Fruit fly (Drosophila melanogaster) whole organism, embryonic: Measurements from ENCODE around the gene Sfp26Ad.

ENCODE experiments used
- Atf6 ChIP-seq: fragments of 200-800 bp; sonication (Bioruptor generic); IDR thresholded peaks from 2 replicates; pipeline ENCODE4 v1.3.6; 2022; ENCODE audit warnings: missing biosample characterization, missing genetic modification characterization
- B-H2 ChIP-seq: fragments of 200-800 bp; sonication (Bioruptor generic); optimal IDR thresholded peaks from 2 replicates; lab custom pipeline; 2018; ENCODE audit warnings: missing biosample characterization, mild to moderate bottlenecking, missing genetic modification characterization
- CG10431 ChIP-seq: fragments of 200-800 bp; sonication (Bioruptor generic); optimal IDR thresholded peaks from 3 replicates; lab custom pipeline; 2018; ENCODE audit warnings: missing biosample characterization, mild to moderate bottlenecking, missing genetic modification characterization
- CG16779 ChIP-seq: fragments of 200-800 bp; sonication (Bioruptor generic); IDR thresholded peaks from 2 replicates; pipeline ENCODE4 v1.3.6; 2022; ENCODE audit warnings: missing biosample characterization, missing genetic modification characterization
- CG16813 ChIP-seq: fragments of 200-800 bp; sonication (Bioruptor generic); IDR thresholded peaks from 3 replicates; pipeline ENCODE4 v1.3.6; 2022; ENCODE audit warnings: missing biosample characterization, missing genetic modification characterization; ENCODE audit not compliant: partially characterized antibody
- CG17361 ChIP-seq: fragments of 200-800 bp; sonication (Bioruptor generic); IDR thresholded peaks from 3 replicates; pipeline ENCODE4 v1.3.6; 2022; ENCODE audit warnings: missing biosample characterization, missing genetic modification characterization
- CG17385 ChIP-seq: fragments of 200-800 bp; sonication (Bioruptor generic); optimal IDR thresholded peaks from 3 replicates; lab custom pipeline; 2018; ENCODE audit warnings: missing biosample characterization, mild to moderate bottlenecking, missing genetic modification characterization
- CG2120 ChIP-seq: fragments of 200-800 bp; sonication (Bioruptor generic); optimal IDR thresholded peaks from 3 replicates; lab custom pipeline; 2016; ENCODE audit warnings: missing biosample characterization, missing genetic modification characterization
- CG30431 ChIP-seq: fragments of 200-800 bp; sonication (Bioruptor generic); optimal IDR thresholded peaks from 2 replicates; lab custom pipeline; 2017; ENCODE audit warnings: missing biosample characterization, missing genetic modification characterization
- CG34422 ChIP-seq: fragments of 200-800 bp; sonication (Bioruptor generic); IDR thresholded peaks from 3 replicates; pipeline ENCODE4 v1.3.6; 2022; ENCODE audit warnings: missing biosample characterization, missing genetic modification characterization
- CG42726 ChIP-seq: fragments of 200-800 bp; sonication (Bioruptor generic); IDR thresholded peaks from 2 replicates; pipeline ENCODE4 v1.3.6; 2022; ENCODE audit warnings: missing biosample characterization, missing genetic modification characterization; ENCODE audit not compliant: partially characterized antibody
- CG4282 ChIP-seq: fragments of 200-800 bp; sonication (Bioruptor generic); optimal IDR thresholded peaks from 2 replicates; lab custom pipeline; 2016; ENCODE audit warnings: missing biosample characterization, missing genetic modification characterization
- CG4707 ChIP-seq: fragments of 200-800 bp; sonication (Bioruptor generic); optimal IDR thresholded peaks from 2 replicates; lab custom pipeline; 2018; ENCODE audit warnings: missing biosample characterization, mild to moderate bottlenecking, missing genetic modification characterization, moderate library complexity
- CG7928 ChIP-seq: fragments of 200-800 bp; sonication (Bioruptor generic); optimal IDR thresholded peaks from 2 replicates; lab custom pipeline; 2017; ENCODE audit warnings: missing biosample characterization, mild to moderate bottlenecking, missing genetic modification characterization
- CG8765 ChIP-seq: fragments of 200-800 bp; sonication (Bioruptor generic); IDR thresholded peaks from 2 replicates; pipeline ENCODE4 v1.3.6; 2022; ENCODE audit warnings: missing biosample characterization, missing genetic modification characterization
- CG9876 ChIP-seq: fragments of 200-800 bp; sonication (Bioruptor generic); optimal IDR thresholded peaks from 2 replicates; lab custom pipeline; 2016; ENCODE audit warnings: missing biosample characterization, missing genetic modification characterization
- Doc3 ChIP-seq: fragments of 200-800 bp; sonication (Bioruptor generic); IDR thresholded peaks from 3 replicates; pipeline ENCODE4 v1.3.6; 2022; ENCODE audit warnings: missing biosample characterization, missing genetic modification characterization; ENCODE audit not compliant: partially characterized antibody
- H2.0 ChIP-seq: fragments of 200-800 bp; sonication (Bioruptor generic); IDR thresholded peaks from 2 replicates; pipeline ENCODE4 v1.3.6; 2022; ENCODE audit warnings: missing biosample characterization, missing genetic modification characterization
- HmgZ ChIP-seq: fragments of 200-800 bp; sonication (Bioruptor generic); optimal IDR thresholded peaks from 2 replicates; lab custom pipeline; 2018; ENCODE audit warnings: missing biosample characterization, mild to moderate bottlenecking, missing genetic modification characterization
- MBD-R2 ChIP-seq: fragments of 200-800 bp; sonication (Bioruptor generic); IDR thresholded peaks from 2 replicates; pipeline ENCODE4 v1.3.6; 2022; ENCODE audit warnings: missing biosample characterization, missing genetic modification characterization
- Mrtf ChIP-seq: fragments of 200-800 bp; sonication (Bioruptor generic); IDR thresholded peaks from 3 replicates; pipeline ENCODE4 v1.3.6; 2022; ENCODE audit warnings: missing biosample characterization, missing genetic modification characterization
- NFAT ChIP-seq: fragments of 200-800 bp; sonication (Bioruptor generic); IDR thresholded peaks from 2 replicates; pipeline ENCODE4 v1.3.6; 2022; ENCODE audit warnings: missing biosample characterization, missing genetic modification characterization
- NK7.1 ChIP-seq: fragments of 200-800 bp; sonication (Bioruptor generic); optimal IDR thresholded peaks from 3 replicates; lab custom pipeline; 2016; ENCODE audit warnings: missing biosample characterization, missing genetic modification characterization
- Pdp1 ChIP-seq, 2 experiments: fragments of 200-800 bp; sonication (Bioruptor generic); optimal IDR thresholded peaks; 3 replicates each; lab custom pipeline; 2016; ENCODE audit warnings: missing biosample characterization in 2 of 2, missing genetic modification characterization in 2 of 2, mild to moderate bottlenecking in 1 of 2, moderate library complexity in 1 of 2
- Ssrp ChIP-seq: fragments of 200-800 bp; sonication (Bioruptor generic); optimal IDR thresholded peaks from 2 replicates; lab custom pipeline; 2018; ENCODE audit warnings: missing biosample characterization, mild to moderate bottlenecking, missing genetic modification characterization, moderate library complexity
- Trl ChIP-seq, 3 experiments: fragments of >200 bp in 2 of 3; fragments of 200-800 bp in 1 of 3; sonication (Bioruptor generic) in 1 of 3; optimal IDR thresholded peaks; 2 replicates in 1 of 3; 3 replicates in 2 of 3; lab custom pipeline; 2016 to 2017; ENCODE audit warnings: missing biosample characterization in 1 of 3, missing genetic modification characterization in 1 of 3
- Vsx1 ChIP-seq: fragments of 200-800 bp; sonication (Bioruptor generic); optimal IDR thresholded peaks from 2 replicates; lab custom pipeline; 2017; ENCODE audit warnings: missing biosample characterization, mild to moderate bottlenecking, missing genetic modification characterization, missing genetic modification reagents
- Xrp1 ChIP-seq: fragments of 200-800 bp; sonication (Bioruptor generic); IDR thresholded peaks from 2 replicates; pipeline ENCODE4 v1.3.6; 2022; ENCODE audit warnings: missing biosample characterization, missing genetic modification characterization
- ato ChIP-seq: fragments of 200-800 bp; sonication (Bioruptor generic); IDR thresholded peaks from 2 replicates; pipeline ENCODE4 v1.3.6; 2022; ENCODE audit warnings: missing biosample characterization, missing genetic modification characterization; ENCODE audit not compliant: partially characterized antibody
- bbx ChIP-seq: fragments of 200-800 bp; sonication (Bioruptor generic); IDR thresholded peaks from 2 replicates; pipeline ENCODE4 v1.3.6; 2022; ENCODE audit warnings: missing biosample characterization, missing genetic modification characterization; ENCODE audit not compliant: partially characterized antibody
- bsh ChIP-seq, 2 experiments: fragments of 200-800 bp; sonication (Bioruptor generic); optimal IDR thresholded peaks; 2 replicates each; lab custom pipeline; 2017 to 2018; ENCODE audit warnings: mild to moderate bottlenecking in 2 of 2, missing biosample characterization in 2 of 2, missing genetic modification characterization in 2 of 2, moderate library complexity in 1 of 2
- chm ChIP-seq: fragments of 200-800 bp; sonication (Bioruptor generic); IDR thresholded peaks from 2 replicates; pipeline ENCODE4 v1.3.6; 2022; ENCODE audit warnings: missing biosample characterization, missing genetic modification characterization
- chn ChIP-seq: fragments of 200-800 bp; sonication (Bioruptor generic); optimal IDR thresholded peaks from 2 replicates; lab custom pipeline; 2016; ENCODE audit warnings: missing biosample characterization, missing genetic modification characterization
- ci ChIP-seq: fragments of 200-800 bp; sonication (Bioruptor generic); IDR thresholded peaks from 3 replicates; pipeline ENCODE4 v1.3.6; 2022; ENCODE audit warnings: missing biosample characterization, missing genetic modification characterization
- cwo ChIP-seq: fragments of 200-800 bp; sonication (Bioruptor generic); optimal IDR thresholded peaks from 3 replicates; lab custom pipeline; 2017; ENCODE audit warnings: missing biosample characterization, missing genetic modification characterization, mild to moderate bottlenecking, moderate library complexity, missing genetic modification reagents
- gro ChIP-seq: fragments of 200-800 bp; sonication (Bioruptor generic); optimal IDR thresholded peaks from 2 replicates; lab custom pipeline; 2016; ENCODE audit warnings: missing biosample characterization, missing genetic modification characterization
- lilli ChIP-seq: fragments of 200-800 bp; sonication (Bioruptor generic); optimal IDR thresholded peaks from 3 replicates; lab custom pipeline; 2016; ENCODE audit warnings: missing biosample characterization, missing genetic modification characterization
- lola ChIP-seq, 3 experiments: fragments of >200 bp in 2 of 3; fragments of 200-800 bp in 1 of 3; sonication (Bioruptor generic) in 1 of 3; optimal IDR thresholded peaks; 2 replicates each; lab custom pipeline; 2017 to 2019; ENCODE audit warnings: missing biosample characterization in 3 of 3, missing genetic modification characterization in 3 of 3, mild to moderate bottlenecking in 1 of 3, moderate library complexity in 1 of 3
- onecut ChIP-seq: fragments of 200-800 bp; sonication (Bioruptor generic); IDR thresholded peaks from 2 replicates; pipeline ENCODE4 v1.3.6; 2022; ENCODE audit warnings: missing biosample characterization, missing genetic modification characterization
- pros ChIP-seq: fragments of 200-800 bp; sonication (Bioruptor generic); optimal IDR thresholded peaks from 3 replicates; lab custom pipeline; 2019; ENCODE audit warnings: missing biosample characterization, mild to moderate bottlenecking, missing genetic modification characterization, moderate library complexity
- schlank ChIP-seq: fragments of 200-800 bp; sonication (Bioruptor generic); optimal IDR thresholded peaks from 2 replicates; lab custom pipeline; 2018; ENCODE audit warnings: missing biosample characterization, mild to moderate bottlenecking, missing genetic modification characterization
- sima ChIP-seq: fragments of 200-800 bp; sonication (Bioruptor generic); optimal IDR thresholded peaks from 2 replicates; lab custom pipeline; 2016; ENCODE audit warnings: missing biosample characterization, missing genetic modification characterization
- tgo ChIP-seq: fragments of 200-800 bp; sonication (Bioruptor generic); IDR thresholded peaks from 3 replicates; pipeline ENCODE4 v1.3.6; 2022; ENCODE audit warnings: missing biosample characterization, missing genetic modification characterization
- tio ChIP-seq: fragments of 200-800 bp; sonication (Bioruptor generic); optimal IDR thresholded peaks from 2 replicates; lab custom pipeline; 2017; ENCODE audit warnings: missing biosample characterization, missing genetic modification characterization, inconsistent platforms

The Sfp26Ad gene

DNA sequence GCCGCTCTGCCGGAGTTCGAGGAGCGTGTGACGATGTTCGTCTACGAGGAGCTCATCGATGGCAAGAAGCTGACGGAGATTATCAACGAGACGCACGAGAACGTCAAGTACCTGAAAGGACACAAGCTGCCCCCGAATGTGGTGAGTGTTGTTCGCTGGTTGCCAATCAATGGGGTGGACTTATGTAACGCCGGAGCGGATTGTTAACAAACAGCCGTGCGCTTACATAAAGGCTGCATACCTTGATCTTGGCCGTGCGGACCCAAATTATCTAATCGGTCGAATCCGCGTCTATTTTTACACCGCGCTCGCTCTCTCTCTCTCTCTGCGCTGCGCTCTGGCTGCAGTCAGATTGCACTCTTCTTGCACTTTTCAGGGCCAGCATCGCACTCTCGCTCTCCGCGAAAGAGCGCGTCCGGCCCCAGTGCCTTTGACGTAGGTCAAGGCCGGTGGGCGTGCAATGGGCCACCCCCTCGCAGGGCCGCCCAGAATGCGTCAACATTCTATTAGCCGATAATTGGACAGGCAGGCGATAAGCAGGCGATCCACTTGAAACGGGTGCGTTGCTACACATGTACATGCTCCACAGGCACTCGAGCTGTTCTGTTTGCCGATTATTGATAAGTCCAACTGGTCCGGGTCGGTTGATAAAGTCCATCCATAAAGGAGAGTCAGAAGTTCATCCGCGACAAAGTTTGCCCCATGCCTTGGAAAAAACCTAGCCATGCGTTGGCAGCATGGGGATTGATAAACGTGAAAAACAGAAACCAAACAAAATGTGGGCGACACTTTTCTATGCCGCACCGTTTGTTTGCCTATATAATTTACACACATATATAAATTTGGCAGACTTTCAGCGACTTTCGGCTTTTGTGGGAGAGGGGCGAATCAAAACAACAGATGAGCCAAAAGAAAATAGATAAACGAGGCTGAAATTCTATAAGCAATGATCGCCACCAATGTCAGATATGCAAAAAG lies 1.5 kb upstream of the Sfp26Ad start (continued):
- TF ChIP-seq Ssrp (no peak), NFAT (GFP tag; lab: Robert Waterston, UW) (no peak), CG17361 (GFP tag; lab: Robert Waterston, UW) (no peak), chn (GFP tag; lab: Kevin White, UChicago) (peak; percentile 47), sima (GFP tag; lab: Kevin White, UChicago) (no peak), Xrp1 (no peak), B-H2 (GFP tag; lab: Kevin White, UChicago) (peak; percentile 48), ato (GFP tag; lab: Robert Waterston, UW) (peak; percentile 27; the same call in 1 of the 2 replicates), CG34422 (GFP tag; lab: Robert Waterston, UW) (peak; percentile 35; the same call in 1 of the 3 replicates), CG42726 (GFP tag; lab: Robert Waterston, UW) (0 out of 2 replicates have a peak, but pooled peaks have one; percentile 53), MBD-R2 (GFP tag; lab: Robert Waterston, UW) (peak; percentile 27; the same call in 1 of the 2 replicates), CG4707 (no peak), Vsx1 (GFP tag; lab: Kevin White, UChicago) (peak; percentile 95), CG16779 (GFP tag; lab: Robert Waterston, UW) (no peak), Trl (optimal IDR thresholded peaks at IDR 0.05; lab: Kevin White, UChicago) (peak in 1 of 2 experiments; percentile 87), Trl (GFP tag; optimal IDR thresholded peaks at IDR 0.05; lab: Kevin White, UChicago) (peak; percentile 3), CG17385 (GFP tag; lab: Kevin White, UChicago) (no peak), Atf6 (GFP tag; lab: Robert Waterston, UW) (peak; percentile 45; the same call in 1 of the 2 replicates), CG16813 (GFP tag; lab: Robert Waterston, UW) (peak; percentile 46; the same call in 1 of the 3 replicates), CG9876 (GFP tag; lab: Kevin White, UChicago) (no peak), Mrtf (GFP tag; lab: Robert Waterston, UW) (no peak), gro (GFP tag; lab: Kevin White, UChicago) (peak; percentile 67), schlank (tag; lab: Kevin White, UChicago) (no peak), H2.0 (GFP tag; lab: Robert Waterston, UW) (peak; percentile 45), Doc3 (no peak), tgo (GFP tag; lab: Robert Waterston, UW) (no peak), CG8765 (GFP tag; lab: Robert Waterston, UW) (no peak), CG7928 (GFP tag; lab: Kevin White, UChicago) (no peak), HmgZ (tag; lab: Kevin White, UChicago) (peak; percentile 53), Pdp1 (GFP tag; optimal IDR thresholded peaks at IDR 0.05; lab: Kevin White, UChicago) (peak in 1 of 2 experiments; percentile 98), CG4282 (GFP tag; lab: Kevin White, UChicago) (no peak), chm (GFP tag; lab: Robert Waterston, UW) (peak; percentile 76; the same call in 1 of the 2 replicates), CG30431 (GFP tag; lab: Kevin White, UChicago) (no peak), cwo (peak; percentile 95), bbx (GFP tag; lab: Robert Waterston, UW) (peak; percentile 21; the same call in 1 of the 2 replicates), lilli (GFP tag; lab: Kevin White, UChicago) (no peak), pros (GFP tag; lab: Kevin White, UChicago) (no peak), NK7.1 (GFP tag; lab: Kevin White, UChicago) (no peak), onecut (GFP tag; lab: Robert Waterston, UW) (peak; percentile 18; the same call in 1 of the 2 replicates), CG10431 (GFP tag; lab: Kevin White, UChicago) (no peak), tio (GFP tag; lab: Kevin White, UChicago) (no peak), CG2120 (GFP tag; lab: Kevin White, UChicago) (no peak), bsh (GFP tag; optimal IDR thresholded peaks at IDR 0.05; lab: Kevin White, UChicago) (peak in 1 of 2 experiments; percentile 23), ci (GFP tag; lab: Robert Waterston, UW) (peak; percentile 78), lola (GFP tag; optimal IDR thresholded peaks at IDR 0.05; lab: Kevin White, UChicago) (peak in 1 of 3 experiments; percentile 3)
